Worm (Caenorhabditis elegans) whole organism, L2 larva: ENCODE measurements around the gene pals-39.

ENCODE experiments used
- C34F6.9 ChIP-seq: fragments of 150-350 bp; optimal IDR thresholded peaks from 2 replicates; lab custom pipeline; 2014; ENCODE audit warnings: missing biosample characterization, missing genetic modification characterization
- F13H6.1 ChIP-seq: sonication (generic microtip); optimal IDR thresholded peaks from 2 replicates; lab custom pipeline; 2016; ENCODE audit warnings: missing genetic modification characterization, missing compliant biosample characterization
- Y55F3AM.14 ChIP-seq: fragments of 200-800 bp; sonication (Bioruptor generic); optimal IDR thresholded peaks from 2 replicates; lab custom pipeline; 2018; ENCODE audit warnings: mild to moderate bottlenecking, missing genetic modification characterization, missing compliant biosample characterization
- ZK546.5 ChIP-seq: sonication (generic microtip); optimal IDR thresholded peaks from 2 replicates; lab custom pipeline; 2017; ENCODE audit warnings: missing biosample characterization, missing genetic modification characterization
- alr-1 ChIP-seq: fragments of 150-350 bp; optimal IDR thresholded peaks from 2 replicates; lab custom pipeline; 2014; ENCODE audit warnings: missing biosample characterization, missing genetic modification characterization
- aly-2 ChIP-seq: fragments of 150-350 bp; optimal IDR thresholded peaks from 2 replicates; lab custom pipeline; 2014; ENCODE audit warnings: missing biosample characterization, missing genetic modification characterization
- ama-1 ChIP-seq: fragments of 150-350 bp; optimal IDR thresholded peaks from 2 replicates; lab custom pipeline; 2018; ENCODE audit warnings: inconsistent platforms
- blmp-1 ChIP-seq: sonication (generic microtip); optimal IDR thresholded peaks from 2 replicates; lab custom pipeline; 2017; ENCODE audit warnings: missing genetic modification characterization, mild to moderate bottlenecking, missing compliant biosample characterization, antibody characterized with exemption, moderate library complexity; ENCODE audit not compliant: insufficient read depth
- ceh-16 ChIP-seq: fragments of 150-350 bp; optimal IDR thresholded peaks from 2 replicates; lab custom pipeline; 2014; ENCODE audit warnings: missing biosample characterization, missing genetic modification characterization
- ceh-82 ChIP-seq: fragments of 150-350 bp; optimal IDR thresholded peaks from 2 replicates; lab custom pipeline; 2014; ENCODE audit warnings: missing biosample characterization, missing genetic modification characterization
- crh-2 ChIP-seq: sonication (generic microtip); optimal IDR thresholded peaks from 2 replicates; lab custom pipeline; 2017; ENCODE audit warnings: missing biosample characterization, missing genetic modification characterization
- dmd-4 ChIP-seq: sonication (generic microtip); optimal IDR thresholded peaks from 2 replicates; lab custom pipeline; 2017; ENCODE audit warnings: missing biosample characterization, missing genetic modification characterization
- egl-27 ChIP-seq: sonication (generic microtip); optimal IDR thresholded peaks from 3 replicates; lab custom pipeline; 2017; ENCODE audit warnings: missing biosample characterization, missing genetic modification reagents, missing genetic modification characterization
- elt-1 ChIP-seq: fragments of 150-350 bp; optimal IDR thresholded peaks from 2 replicates; lab custom pipeline; 2014; ENCODE audit warnings: missing biosample characterization, missing genetic modification characterization
- elt-3 ChIP-seq: sonication (generic microtip); optimal IDR thresholded peaks from 2 replicates; lab custom pipeline; 2017; ENCODE audit warnings: missing biosample characterization, missing genetic modification characterization
- fos-1 ChIP-seq: fragments of 150-350 bp; optimal IDR thresholded peaks from 2 replicates; lab custom pipeline; 2014; ENCODE audit warnings: missing biosample characterization, missing genetic modification characterization
- gmeb-1 ChIP-seq: fragments of 150-350 bp; optimal IDR thresholded peaks from 2 replicates; lab custom pipeline; 2014; ENCODE audit warnings: missing biosample characterization, missing genetic modification characterization
- lin-11 ChIP-seq: fragments of 150-350 bp; sonication (generic microtip); optimal IDR thresholded peaks from 2 replicates; lab custom pipeline; 2014; ENCODE audit warnings: missing biosample characterization, missing genetic modification characterization, inconsistent platforms, mixed read lengths
- lin-13 ChIP-seq: fragments of 150-350 bp; optimal IDR thresholded peaks from 2 replicates; lab custom pipeline; 2014; ENCODE audit warnings: missing biosample characterization, missing genetic modification reagents, missing genetic modification characterization
- lsy-2 ChIP-seq, 2 experiments: fragments of 150-350 bp in 1 of 2; sonication (generic microtip) in 1 of 2; optimal IDR thresholded peaks; 2 replicates each; lab custom pipeline; 2014 to 2017; ENCODE audit warnings: missing biosample characterization in 2 of 2, missing genetic modification characterization in 2 of 2
- mab-5 ChIP-seq: fragments of 150-350 bp; optimal IDR thresholded peaks from 2 replicates; lab custom pipeline; 2014; ENCODE audit warnings: missing biosample characterization, missing genetic modification characterization
- mbf-1 ChIP-seq: sonication (generic microtip); optimal IDR thresholded peaks from 2 replicates; lab custom pipeline; 2017; ENCODE audit warnings: missing biosample characterization, missing genetic modification characterization
- mdl-1 ChIP-seq, 2 experiments: fragments of 150-350 bp in 1 of 2; sonication (generic microtip) in 1 of 2; optimal IDR thresholded peaks; 2 replicates each; lab custom pipeline; 2017; ENCODE audit warnings: missing biosample characterization in 2 of 2, missing genetic modification characterization in 2 of 2
- nhr-10 ChIP-seq: sonication (generic microtip); optimal IDR thresholded peaks from 2 replicates; lab custom pipeline; 2017; ENCODE audit warnings: missing biosample characterization, missing genetic modification characterization
- nhr-11 ChIP-seq: fragments of 150-350 bp; optimal IDR thresholded peaks from 2 replicates; lab custom pipeline; 2014; ENCODE audit warnings: missing biosample characterization, missing genetic modification characterization
- nhr-12 ChIP-seq: fragments of 150-350 bp; optimal IDR thresholded peaks from 2 replicates; lab custom pipeline; 2014; ENCODE audit warnings: missing biosample characterization, missing genetic modification characterization
- nhr-129 ChIP-seq: fragments of 150-350 bp; optimal IDR thresholded peaks from 2 replicates; lab custom pipeline; 2014; ENCODE audit warnings: missing biosample characterization, missing genetic modification characterization
- nhr-21 ChIP-seq: fragments of 150-350 bp; optimal IDR thresholded peaks from 2 replicates; lab custom pipeline; 2014; ENCODE audit warnings: missing biosample characterization, missing genetic modification characterization
- nhr-23 ChIP-seq: fragments of 150-350 bp; optimal IDR thresholded peaks from 2 replicates; lab custom pipeline; 2014; ENCODE audit warnings: missing biosample characterization, missing genetic modification reagents, missing genetic modification characterization
- nhr-237 ChIP-seq: fragments of 150-350 bp; optimal IDR thresholded peaks from 2 replicates; lab custom pipeline; 2014; ENCODE audit warnings: missing biosample characterization, missing genetic modification characterization
- nhr-25 ChIP-seq: fragments of 150-350 bp; sonication (generic microtip); optimal IDR thresholded peaks from 3 replicates; lab custom pipeline; 2014; ENCODE audit warnings: missing biosample characterization, missing genetic modification characterization
- nhr-6 ChIP-seq: fragments of 150-350 bp; optimal IDR thresholded peaks from 2 replicates; lab custom pipeline; 2014; ENCODE audit warnings: missing biosample characterization, missing genetic modification characterization
- nhr-77 ChIP-seq: fragments of 150-350 bp; optimal IDR thresholded peaks from 2 replicates; lab custom pipeline; 2014; ENCODE audit warnings: missing biosample characterization, missing genetic modification characterization
- sem-4 ChIP-seq: fragments of 150-350 bp; optimal IDR thresholded peaks from 2 replicates; lab custom pipeline; 2014; ENCODE audit warnings: missing biosample characterization, missing genetic modification reagents, missing genetic modification characterization
- skn-1 ChIP-seq: sonication (generic microtip); optimal IDR thresholded peaks from 2 replicates; lab custom pipeline; 2017; ENCODE audit warnings: missing biosample characterization, missing genetic modification characterization
- sma-3 ChIP-seq: sonication (generic microtip); optimal IDR thresholded peaks from 2 replicates; lab custom pipeline; 2016; ENCODE audit warnings: missing genetic modification reagents, missing genetic modification characterization, missing compliant biosample characterization
- sma-9 ChIP-seq, 2 experiments: fragments of 150-350 bp in 1 of 2; sonication (generic microtip) in 1 of 2; optimal IDR thresholded peaks; 2 replicates each; lab custom pipeline; 2014 to 2016; ENCODE audit warnings: missing genetic modification characterization in 2 of 2, mild to moderate bottlenecking in 1 of 2, missing biosample characterization in 1 of 2, missing compliant biosample characterization in 1 of 2, missing genetic modification reagents in 1 of 2, moderate library complexity in 1 of 2
- snpc-4 ChIP-seq: fragments of 150-350 bp; optimal IDR thresholded peaks from 2 replicates; lab custom pipeline; 2014; ENCODE audit warnings: missing biosample characterization, missing genetic modification characterization
- unc-39 ChIP-seq: fragments of 150-350 bp; optimal IDR thresholded peaks from 2 replicates; lab custom pipeline; 2014; ENCODE audit warnings: missing biosample characterization, missing genetic modification characterization
- unc-55 ChIP-seq: fragments of 150-350 bp; sonication (generic microtip); optimal IDR thresholded peaks from 3 replicates; lab custom pipeline; 2014; ENCODE audit warnings: missing biosample characterization, missing genetic modification reagents, missing genetic modification characterization
- unc-62 ChIP-seq: fragments of 150-350 bp; optimal IDR thresholded peaks from 2 replicates; lab custom pipeline; 2014; ENCODE audit warnings: missing biosample characterization, missing genetic modification reagents, missing genetic modification characterization
- zag-1 ChIP-seq: fragments of 150-350 bp; optimal IDR thresholded peaks from 2 replicates; lab custom pipeline; 2014; ENCODE audit warnings: missing biosample characterization, missing genetic modification characterization
- ztf-1 ChIP-seq: fragments of 200-800 bp; sonication (Bioruptor generic); conservative IDR thresholded peaks from 2 replicates; pipeline ENCODE4 v1.3.6; 2022; ENCODE audit warnings: missing genetic modification characterization, missing compliant biosample characterization
- ztf-11 ChIP-seq: sonication (generic microtip); optimal IDR thresholded peaks from 2 replicates; lab custom pipeline; 2017; ENCODE audit warnings: missing biosample characterization, missing genetic modification characterization
- ztf-4 ChIP-seq: fragments of 150-350 bp; optimal IDR thresholded peaks from 2 replicates; lab custom pipeline; 2014; ENCODE audit warnings: missing biosample characterization, missing genetic modification characterization

Gene pals-39

ce11 chrV:12465399-12465798, 21.7 kb upstream of the pals-39 start:
- TF ChIP-seq ceh-16 (tag; lab: Kevin White, UChicago) (no peak), ama-1 (no peak), alr-1 (tag; lab: Kevin White, UChicago) (no peak), aly-2 (tag; lab: Kevin White, UChicago) (no peak), nhr-129 (peak; percentile 86), ceh-82 (no peak), sma-9 (GFP tag; optimal IDR thresholded peaks at IDR 0.05; lab: Kevin White, UChicago) (peak; percentile 95), sma-9 (tag; optimal IDR thresholded peaks at IDR 0.05; lab: Kevin White, UChicago) (peak; percentile 23), dmd-4 (no peak), nhr-10 (tag; lab: Kevin White, UChicago) (no peak), C34F6.9 (tag; lab: Kevin White, UChicago) (peak; percentile 96), unc-62 (GFP tag; lab: Kevin White, UChicago) (no peak), blmp-1 (tag; lab: Kevin White, UChicago) (peak; percentile 26), nhr-77 (tag; lab: Kevin White, UChicago) (no peak), nhr-11 (tag; lab: Kevin White, UChicago) (no peak), gmeb-1 (tag; lab: Kevin White, UChicago) (peak; percentile 55), skn-1 (tag; lab: Kevin White, UChicago) (no peak), sem-4 (peak; percentile 80), nhr-25 (tag; lab: Kevin White, UChicago) (peak; percentile 63), fos-1 (tag; lab: Kevin White, UChicago) (peak; percentile 20), mbf-1 (tag; lab: Kevin White, UChicago) (no peak), ZK546.5 (no peak), egl-27 (tag; lab: Kevin White, UChicago) (peak; percentile 79), mab-5 (tag; lab: Kevin White, UChicago) (peak; percentile 21), nhr-6 (tag; lab: Kevin White, UChicago) (no peak), unc-55 (GFP tag; lab: Kevin White, UChicago) (peak; percentile 90), F13H6.1 (tag; lab: Kevin White, UChicago) (peak; percentile 96), lsy-2 (tag; optimal IDR thresholded peaks at IDR 0.05; lab: Kevin White, UChicago) (peak; percentile 55 to 84), mdl-1 (tag; optimal IDR thresholded peaks at IDR 0.05; lab: Kevin White, UChicago) (peak in 1 of 2 experiments; percentile 67), zag-1 (tag; lab: Kevin White, UChicago) (peak; percentile 93), nhr-23 (tag; lab: Kevin White, UChicago) (no peak), elt-3 (tag; lab: Kevin White, UChicago) (no peak), snpc-4 (peak; percentile 32), ztf-1 (GFP tag; lab: Robert Waterston, UW) (no peak), nhr-12 (no peak), lin-11 (tag; lab: Kevin White, UChicago) (peak; percentile 63), unc-39 (tag; lab: Kevin White, UChicago) (no peak), lin-13 (GFP tag; lab: Kevin White, UChicago) (peak; percentile 64), sma-3 (GFP tag; lab: Kevin White, UChicago) (peak; percentile 53), crh-2 (peak; percentile 89), Y55F3AM.14 (GFP tag; lab: Kevin White, UChicago) (peak; percentile 73), ztf-11 (no peak), nhr-21 (tag; lab: Kevin White, UChicago) (peak; percentile 66), elt-1 (tag; lab: Kevin White, UChicago) (no peak), ztf-4 (peak; percentile 59), nhr-237 (tag; lab: Kevin White, UChicago) (no peak)

ce11 chrV:12462908-12463307, 19.3 kb upstream of the pals-39 start, which contains the start of gene egl-10:
egl-10 (minus strand) TSS chrV:12463008.
- TF ChIP-seq sma-9 (GFP tag; optimal IDR thresholded peaks at IDR 0.05; lab: Kevin White, UChicago) = peak; percentile 26
- no peak for TF ChIP-seq sma-9 (tag; optimal IDR thresholded peaks at IDR 0.05; lab: Kevin White, UChicago)
- TF ChIP-seq nhr-237 (tag; lab: Kevin White, UChicago) = no peak
- peak in 1 of 2 experiments; percentile 8 for TF ChIP-seq lsy-2 (tag; optimal IDR thresholded peaks at IDR 0.05; lab: Kevin White, UChicago)
- TF ChIP-seq mdl-1 (tag; optimal IDR thresholded peaks at IDR 0.05; lab: Kevin White, UChicago) = no peak
- peak; percentile 14 for TF ChIP-seq nhr-129
